Fruit fly (Drosophila melanogaster): ENCODE measurements around the gene Gk1.

DNA sequence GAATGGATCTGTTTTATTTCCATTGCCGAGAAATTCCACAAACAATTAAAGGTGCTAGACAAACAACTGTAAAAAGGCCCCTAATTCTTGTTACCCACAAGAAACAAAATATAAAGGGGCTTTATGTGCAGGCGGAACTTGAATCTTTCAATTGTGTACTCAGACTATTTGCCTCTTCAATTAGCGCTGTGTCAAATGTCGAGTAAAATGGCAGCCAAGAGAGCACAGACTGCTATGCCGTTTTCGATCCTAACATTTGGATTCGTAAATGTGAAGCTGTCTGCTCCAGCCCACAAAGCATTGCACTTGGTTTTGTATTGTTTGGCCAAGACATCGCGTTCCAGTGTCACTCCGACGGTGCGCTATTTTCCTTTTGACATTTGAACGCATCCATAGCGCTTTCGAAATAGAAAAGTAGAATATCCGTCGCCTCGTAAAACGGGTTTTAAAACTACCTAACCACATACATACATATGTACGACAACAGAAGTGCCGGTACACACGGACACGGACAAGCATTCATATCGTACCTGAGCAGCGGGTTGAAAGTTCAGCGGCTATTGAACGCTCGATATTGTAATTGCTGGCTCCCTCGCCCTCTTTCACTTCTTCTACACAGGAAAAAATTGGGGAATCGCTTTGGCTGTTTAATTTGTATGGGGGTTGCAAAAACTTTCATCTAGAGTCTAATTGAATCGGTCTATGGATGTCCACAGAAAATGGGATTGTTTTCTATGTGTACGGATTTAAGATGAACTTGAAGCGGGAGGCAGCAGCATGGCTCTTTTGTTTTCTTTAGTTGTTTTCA, 39.5 kb downstream of the Gk1 start:
- TF ChIP-seq CTCF (optimal IDR thresholded peaks at IDR 0.05) (no peak), CG8478 (optimal IDR thresholded peaks at IDR 0.05) (no peak)

Data from S2 (cell line).